Fruit fly (Drosophila melanogaster): ENCODE data around the gene gammaSnap2.
A peak's percentile ranks its signal among the peaks of the same experiment; 100 is the strongest.

gammaSnap2 gene

DNA sequence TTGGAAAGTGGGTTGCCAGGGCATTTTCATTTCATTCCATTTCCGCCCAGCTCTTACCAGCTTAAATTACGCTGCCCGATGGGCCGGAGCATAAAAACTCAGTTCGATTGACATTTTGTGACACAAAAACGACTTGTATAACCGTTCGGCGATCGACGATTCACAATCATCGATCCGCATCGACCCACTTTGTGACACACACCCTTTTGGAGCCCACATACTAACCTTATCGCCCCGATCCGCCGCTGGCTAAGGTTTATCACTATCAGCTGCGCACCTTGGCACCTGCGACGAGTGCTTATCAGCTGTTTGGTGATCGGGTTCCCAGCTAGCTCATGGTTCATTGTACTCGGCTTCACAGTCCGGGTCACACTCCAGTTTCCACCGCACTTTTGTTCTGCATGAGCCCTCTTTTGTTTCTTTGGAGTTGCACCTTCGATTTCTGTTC lies 21.8 kb downstream of the gammaSnap2 start (continued):
- no peak for TF ChIP-seq BtbVII (GFP tag; optimal IDR thresholded peaks at IDR 0.05)
- no peak for TF ChIP-seq zf30C (GFP tag; optimal IDR thresholded peaks at IDR 0.05)
- TF ChIP-seq croc (GFP tag; conservative IDR thresholded peaks at IDR 0.05) = no peak
- TF ChIP-seq CG7987 (GFP tag; optimal IDR thresholded peaks at IDR 0.05) = no peak
- TF ChIP-seq CG9437 (GFP tag; optimal IDR thresholded peaks at IDR 0.05) = no peak
- no peak for TF ChIP-seq kay (GFP tag; optimal IDR thresholded peaks at IDR 0.05)
- no peak for TF ChIP-seq klu (GFP tag; IDR thresholded peaks at IDR 0.05)
- TF ChIP-seq CG8281 (tag; optimal IDR thresholded peaks at IDR 0.05) = no peak
- TF ChIP-seq CG9215 (GFP tag; IDR thresholded peaks at IDR 0.05) = no peak
- no peak for TF ChIP-seq Trl (optimal IDR thresholded peaks at IDR 0.05)
- TF ChIP-seq Trl (GFP tag; optimal IDR thresholded peaks at IDR 0.05) = no peak
- TF ChIP-seq Myb (GFP tag; optimal IDR thresholded peaks at IDR 0.05) = no peak
- no peak for TF ChIP-seq Ets97D (GFP tag; optimal IDR thresholded peaks at IDR 0.05)
- TF ChIP-seq Ptx1 (GFP tag; IDR thresholded peaks at IDR 0.05) = no peak
- no peak for TF ChIP-seq HLHmδ (GFP tag; optimal IDR thresholded peaks at IDR 0.05)
- TF ChIP-seq CG8089 (GFP tag; optimal IDR thresholded peaks at IDR 0.05) = no peak
- no peak for TF ChIP-seq Sry-δ (GFP tag; optimal IDR thresholded peaks at IDR 0.05)
- TF ChIP-seq jing (GFP tag; optimal IDR thresholded peaks at IDR 0.05) = no peak
- TF ChIP-seq sc (optimal IDR thresholded peaks at IDR 0.05) = no peak
- TF ChIP-seq sc (GFP tag; optimal IDR thresholded peaks at IDR 0.05) = no peak
- no peak for TF ChIP-seq nerfin-1 (tag; optimal IDR thresholded peaks at IDR 0.05)
- no peak for TF ChIP-seq jigr1 (GFP tag; IDR thresholded peaks at IDR 0.05)
- TF ChIP-seq danr (GFP tag; IDR thresholded peaks at IDR 0.05) = no peak
- TF ChIP-seq CG9797 (GFP tag; optimal IDR thresholded peaks at IDR 0.05) = no peak
- no peak for TF ChIP-seq CG30020 (tag; optimal IDR thresholded peaks at IDR 0.05)
- TF ChIP-seq Jarid2 (GFP tag; optimal IDR thresholded peaks at IDR 0.05) = no peak
- no peak for TF ChIP-seq CG15073 (GFP tag; optimal IDR thresholded peaks at IDR 0.05)
- TF ChIP-seq CG11247 (GFP tag; IDR thresholded peaks at IDR 0.05) = no peak
- no peak for TF ChIP-seq toy (GFP tag; IDR thresholded peaks at IDR 0.05)
- peak; percentile 77 for TF ChIP-seq GATAe (GFP tag; conservative IDR thresholded peaks at IDR 0.05)
- TF ChIP-seq Med (GFP tag) = peak; percentile 79
- no peak for TF ChIP-seq HHEX (GFP tag; optimal IDR thresholded peaks at IDR 0.05)
- TF ChIP-seq Blimp-1 (GFP tag; optimal IDR thresholded peaks at IDR 0.05) = no peak
- no peak for TF ChIP-seq slp2 (GFP tag; optimal IDR thresholded peaks at IDR 0.05)
- no peak for TF ChIP-seq CG42726 (GFP tag; IDR thresholded peaks at IDR 0.05; ENCODE audit: partially characterized antibody)
- no peak for TF ChIP-seq hth (optimal IDR thresholded peaks at IDR 0.05)
- no peak for TF ChIP-seq mam (GFP tag; optimal IDR thresholded peaks at IDR 0.05)
- TF ChIP-seq CG16815 (GFP tag; optimal IDR thresholded peaks at IDR 0.05) = no peak
- TF ChIP-seq CkIIα-i1 (GFP tag; IDR thresholded peaks at IDR 0.05) = no peak
- TF ChIP-seq NC2α (GFP tag; optimal IDR thresholded peaks at IDR 0.05) = no peak
- TF ChIP-seq run (tag; optimal IDR thresholded peaks at IDR 0.05) = no peak
- TF ChIP-seq dan (GFP tag; IDR thresholded peaks at IDR 0.05) = no peak
- no peak for TF ChIP-seq gfzf (GFP tag; optimal IDR thresholded peaks at IDR 0.05)
- no peak for TF ChIP-seq CG18011 (GFP tag; optimal IDR thresholded peaks at IDR 0.05)
- no peak for TF ChIP-seq ara (GFP tag; IDR thresholded peaks at IDR 0.05)
- TF ChIP-seq dmrt99B (tag; optimal IDR thresholded peaks at IDR 0.05) = no peak
- TF ChIP-seq gsb-n (tag; optimal IDR thresholded peaks at IDR 0.05) = no peak
- no peak for TF ChIP-seq Side (GFP tag; optimal IDR thresholded peaks at IDR 0.05)
- no peak for TF ChIP-seq Dad (GFP tag; optimal IDR thresholded peaks at IDR 0.05)
- TF ChIP-seq CG10979 (tag; optimal IDR thresholded peaks at IDR 0.05) = no peak
- no peak for TF ChIP-seq CG10209 (GFP tag; optimal IDR thresholded peaks at IDR 0.05)
- no peak for TF ChIP-seq CG9932 (GFP tag; IDR thresholded peaks at IDR 0.05)
- TF ChIP-seq Max (GFP tag; optimal IDR thresholded peaks at IDR 0.05) = no peak

All from whole organism, embryonic.